Fruit fly (Drosophila melanogaster): ENCODE measurements around the gene vnd.

DNA sequence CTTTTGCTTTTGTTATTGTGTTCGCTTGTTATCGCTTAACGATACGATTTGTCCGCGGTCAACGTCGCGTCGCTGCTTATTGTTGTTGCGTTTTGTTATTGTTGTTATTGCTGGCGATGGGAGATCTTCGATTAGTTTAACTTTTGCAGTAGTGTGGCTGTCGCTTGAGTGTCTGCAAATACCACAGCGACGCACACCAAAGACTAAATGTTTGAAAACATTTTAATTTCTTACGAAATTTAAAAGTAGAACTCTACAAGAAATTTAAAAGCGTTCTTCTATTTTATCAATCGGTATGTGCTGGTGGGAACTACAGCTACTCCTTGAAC lies 38.1 kb downstream of the vnd start, which contains the start of gene spdi:
- TF ChIP-seq Gug (GFP tag; IDR thresholded peaks at IDR 0.05) (no peak), fd85E (GFP tag; optimal IDR thresholded peaks at IDR 0.05) (no peak)

Measured in whole organism, prepupa.